Worm (Caenorhabditis elegans) whole organism, young adult: ENCODE data around the gene M151.1.

Experiments used
- B0261.1 ChIP-seq: sonication (generic microtip); optimal IDR thresholded peaks from 2 replicates; lab custom pipeline; 2016; ENCODE audit warnings: mild to moderate bottlenecking, missing genetic modification characterization, moderate library complexity, missing compliant biosample characterization
- ama-1 ChIP-seq, 3 experiments: fragments of 150-350 bp in 1 of 3; sonication (generic microtip) in 2 of 3; optimal IDR thresholded peaks; 2 replicates each; lab custom pipeline; 2014 to 2018; ENCODE audit warnings: missing biosample characterization in 2 of 3, missing genetic modification characterization in 2 of 3, missing genetic modification reagents in 2 of 3
- ceh-58 ChIP-seq: fragments of 200-800 bp; sonication (Bioruptor generic); IDR thresholded peaks from 2 replicates; pipeline ENCODE4 v1.3.6; 2022; ENCODE audit warnings: missing genetic modification characterization, missing compliant biosample characterization
- ceh-91 ChIP-seq: fragments of 200-800 bp; sonication (Bioruptor generic); IDR thresholded peaks from 2 replicates; pipeline ENCODE4 v1.3.6; 2022; ENCODE audit warnings: missing genetic modification reagents, missing genetic modification characterization, missing compliant biosample characterization
- let-526 ChIP-seq: fragments of 200-800 bp; sonication (Bioruptor generic); IDR thresholded peaks from 2 replicates; pipeline ENCODE4 v1.3.6; 2022; ENCODE audit warnings: missing genetic modification reagents, missing genetic modification characterization, missing compliant biosample characterization
- lin-26 ChIP-seq: fragments of 200-800 bp; sonication (Bioruptor generic); IDR thresholded peaks from 2 replicates; pipeline ENCODE4 v1.3.6; 2022; ENCODE audit warnings: missing genetic modification reagents, missing genetic modification characterization, missing compliant biosample characterization
- nhr-179 ChIP-seq: sonication (generic microtip); optimal IDR thresholded peaks from 2 replicates; lab custom pipeline; 2016; ENCODE audit warnings: mild to moderate bottlenecking, missing genetic modification characterization, missing compliant biosample characterization
- nhr-90 ChIP-seq: sonication (generic microtip); optimal IDR thresholded peaks from 2 replicates; lab custom pipeline; 2016; ENCODE audit warnings: missing genotype, mild to moderate bottlenecking, missing genetic modification characterization, missing compliant biosample characterization
- sdz-38 ChIP-seq: sonication (generic microtip); optimal IDR thresholded peaks from 2 replicates; lab custom pipeline; 2016; ENCODE audit warnings: missing genotype, missing genetic modification characterization, missing compliant biosample characterization
- snpc-1.3 ChIP-seq: sonication (generic microtip); optimal IDR thresholded peaks from 2 replicates; lab custom pipeline; 2017; ENCODE audit warnings: missing genetic modification characterization, mild to moderate bottlenecking, missing compliant biosample characterization, antibody characterized with exemption, moderate library complexity, missing genotype, missing genetic modification reagents; ENCODE audit not compliant: insufficient read depth
- snpc-4 ChIP-seq, 5 experiments: fragments of 150-350 bp in 1 of 5; sonication (generic microtip) in 4 of 5; optimal IDR thresholded peaks; 2 replicates each; lab custom pipeline; 2014 to 2018; ENCODE audit warnings: missing genetic modification characterization in 5 of 5, missing biosample characterization in 3 of 5, antibody characterized with exemption in 2 of 5, mild to moderate bottlenecking in 2 of 5, missing compliant biosample characterization in 2 of 5, missing genotype in 2 of 5, moderate library complexity in 2 of 5, missing genetic modification reagents in 1 of 5

ce11 chrII:3675176-3675575 lies 33.9 kb downstream of the M151.1 start, which contains the start of gene F19B10.2:
- no peak for TF ChIP-seq nhr-90 (tag; lab: Kevin White, UChicago)
- no peak for TF ChIP-seq lin-26 (GFP tag; lab: Robert Waterston, UW)
- no peak for TF ChIP-seq nhr-179
- no peak for TF ChIP-seq B0261.1 (tag; lab: Kevin White, UChicago)
- TF ChIP-seq snpc-4 (GFP tag; optimal IDR thresholded peaks at IDR 0.05; lab: Kevin White, UChicago), result no peak
- TF ChIP-seq snpc-4 (tag; optimal IDR thresholded peaks at IDR 0.05; lab: Kevin White, UChicago), result no peak
- no peak for TF ChIP-seq ceh-58 (GFP tag; lab: Robert Waterston, UW)
- no peak for TF ChIP-seq sdz-38 (tag; lab: Kevin White, UChicago)
- TF ChIP-seq ama-1 (optimal IDR thresholded peaks at IDR 0.05; lab: Kevin White, UChicago), result no peak
- TF ChIP-seq ama-1 (GFP tag; optimal IDR thresholded peaks at IDR 0.05; lab: Kevin White, UChicago), result no peak
- no peak for TF ChIP-seq let-526 (GFP tag; lab: Robert Waterston, UW)
- no peak for TF ChIP-seq snpc-1.3 (tag; lab: Kevin White, UChicago)
- no peak for TF ChIP-seq ceh-91 (GFP tag; lab: Robert Waterston, UW)
